Fruit fly (Drosophila melanogaster) whole organism, embryonic: ENCODE measurements around the gene mRpS11.

Experiments
- Asciz ChIP-seq: fragments of 200-800 bp; sonication (Bioruptor generic); optimal IDR thresholded peaks from 2 replicates; lab custom pipeline; 2017; ENCODE audit warnings: missing biosample characterization, mild to moderate bottlenecking, missing genetic modification characterization, missing genetic modification reagents
- Bdp1 ChIP-seq: fragments of 200-800 bp; sonication (Bioruptor generic); optimal IDR thresholded peaks from 3 replicates; lab custom pipeline; 2016; ENCODE audit warnings: missing biosample characterization, missing genetic modification characterization
- Blimp-1 ChIP-seq: fragments of 200-800 bp; sonication (Bioruptor generic); optimal IDR thresholded peaks from 3 replicates; lab custom pipeline; 2018; ENCODE audit warnings: missing biosample characterization, missing genetic modification characterization, mild to moderate bottlenecking, moderate library complexity, missing genetic modification reagents
- CG10209 ChIP-seq: fragments of 200-800 bp; sonication (Bioruptor generic); optimal IDR thresholded peaks from 3 replicates; lab custom pipeline; 2017; ENCODE audit warnings: missing biosample characterization, mild to moderate bottlenecking, missing genetic modification characterization, missing genetic modification reagents
- CG11723 ChIP-seq: fragments of 200-800 bp; sonication (Bioruptor generic); optimal IDR thresholded peaks from 2 replicates; lab custom pipeline; 2017; ENCODE audit warnings: missing biosample characterization, mild to moderate bottlenecking, missing genetic modification characterization
- CG12942 ChIP-seq: fragments of 200-800 bp; sonication (Bioruptor generic); optimal IDR thresholded peaks from 3 replicates; lab custom pipeline; 2016; ENCODE audit warnings: missing biosample characterization, missing genetic modification characterization
- CG13624 ChIP-seq: fragments of 200-800 bp; sonication (Bioruptor generic); optimal IDR thresholded peaks from 2 replicates; lab custom pipeline; 2016; ENCODE audit warnings: missing biosample characterization, missing genetic modification characterization
- CG15514 ChIP-seq: fragments of 200-800 bp; sonication (Bioruptor generic); optimal IDR thresholded peaks from 3 replicates; lab custom pipeline; 2017; ENCODE audit warnings: missing biosample characterization, missing genetic modification characterization, mild to moderate bottlenecking, moderate library complexity, missing genetic modification reagents
- CG1603 ChIP-seq: fragments of 200-800 bp; sonication (Bioruptor generic); optimal IDR thresholded peaks from 2 replicates; lab custom pipeline; 2019; ENCODE audit warnings: missing biosample characterization, mild to moderate bottlenecking, missing genetic modification characterization, moderate library complexity
- CG17568 ChIP-seq: fragments of 200-800 bp; sonication (Bioruptor generic); optimal IDR thresholded peaks from 2 replicates; lab custom pipeline; 2018; ENCODE audit warnings: missing biosample characterization, mild to moderate bottlenecking, missing genetic modification characterization, moderate library complexity
- CG17802 ChIP-seq: fragments of 200-800 bp; sonication (Bioruptor generic); optimal IDR thresholded peaks from 2 replicates; lab custom pipeline; 2018; ENCODE audit warnings: missing biosample characterization, mild to moderate bottlenecking, missing genetic modification characterization, moderate library complexity
- CG2199 ChIP-seq: fragments of 200-800 bp; sonication (Bioruptor generic); IDR thresholded peaks from 3 replicates; pipeline ENCODE4 v1.3.6; 2022; ENCODE audit warnings: missing biosample characterization, missing genetic modification characterization
- CG31365 ChIP-seq: fragments of 200-800 bp; sonication (Bioruptor generic); optimal IDR thresholded peaks from 2 replicates; lab custom pipeline; 2018; ENCODE audit warnings: missing biosample characterization, mild to moderate bottlenecking, missing genetic modification characterization
- CG33557 ChIP-seq: fragments of 200-800 bp; sonication (Bioruptor generic); optimal IDR thresholded peaks from 2 replicates; lab custom pipeline; 2019; ENCODE audit warnings: missing biosample characterization, mild to moderate bottlenecking, missing genetic modification characterization, moderate library complexity
- CG3838 ChIP-seq: fragments of 200-800 bp; sonication (Bioruptor generic); optimal IDR thresholded peaks from 3 replicates; lab custom pipeline; 2016; ENCODE audit warnings: missing biosample characterization, missing genetic modification characterization
- CG4854 ChIP-seq: fragments of 200-800 bp; sonication (Bioruptor generic); optimal IDR thresholded peaks from 2 replicates; lab custom pipeline; 2016; ENCODE audit warnings: missing biosample characterization, missing genetic modification characterization, inconsistent platforms
- CG5180 ChIP-seq: fragments of 200-800 bp; sonication (Bioruptor generic); optimal IDR thresholded peaks from 3 replicates; lab custom pipeline; 2017; ENCODE audit warnings: missing biosample characterization, missing genetic modification characterization, mild to moderate bottlenecking, moderate library complexity, missing genetic modification reagents
- CG6813 ChIP-seq: fragments of 200-800 bp; sonication (Bioruptor generic); optimal IDR thresholded peaks from 2 replicates; lab custom pipeline; 2017; ENCODE audit warnings: missing biosample characterization, missing genetic modification characterization, mild to moderate bottlenecking, moderate library complexity, missing genetic modification reagents
- CG7271 ChIP-seq: fragments of 200-800 bp; sonication (Bioruptor generic); optimal IDR thresholded peaks from 2 replicates; lab custom pipeline; 2018; ENCODE audit warnings: missing biosample characterization, mild to moderate bottlenecking, missing genetic modification characterization, moderate library complexity
- CG7963 ChIP-seq: fragments of 200-800 bp; sonication (Bioruptor generic); IDR thresholded peaks from 3 replicates; pipeline ENCODE4 v1.3.6; 2022; ENCODE audit warnings: missing biosample characterization, missing genetic modification characterization; ENCODE audit not compliant: partially characterized antibody
- Dad ChIP-seq: fragments of 200-800 bp; sonication (Bioruptor generic); optimal IDR thresholded peaks from 3 replicates; lab custom pipeline; 2016; ENCODE audit warnings: missing biosample characterization, missing genetic modification characterization
- Doc2 ChIP-seq: fragments of 200-800 bp; sonication (Bioruptor generic); IDR thresholded peaks from 2 replicates; pipeline ENCODE4 v1.3.6; 2022; ENCODE audit warnings: missing biosample characterization, missing genetic modification characterization
- Fer2 ChIP-seq: fragments of 200-800 bp; sonication (Bioruptor generic); optimal IDR thresholded peaks from 2 replicates; lab custom pipeline; 2018; ENCODE audit warnings: missing biosample characterization, mild to moderate bottlenecking, missing genetic modification characterization, moderate library complexity
- Fer3 ChIP-seq: fragments of 200-800 bp; sonication (Bioruptor generic); optimal IDR thresholded peaks from 2 replicates; lab custom pipeline; 2018; ENCODE audit warnings: missing biosample characterization, mild to moderate bottlenecking, missing genetic modification characterization, moderate library complexity
- Gug ChIP-seq: fragments of 200-800 bp; sonication (Bioruptor generic); IDR thresholded peaks from 4 replicates; pipeline ENCODE4 v1.3.6; 2022; ENCODE audit warnings: missing biosample characterization, missing genetic modification characterization
- Hr39 ChIP-seq: fragments of >200 bp; optimal IDR thresholded peaks from 2 replicates; lab custom pipeline; 2017
- Nf-YC ChIP-seq: fragments of 200-800 bp; optimal IDR thresholded peaks from 3 replicates; lab custom pipeline; 2019; ENCODE audit warnings: missing biosample characterization, mild to moderate bottlenecking, missing genetic modification characterization, moderate library complexity
- TFAM ChIP-seq: fragments of 200-800 bp; sonication (Bioruptor generic); optimal IDR thresholded peaks from 2 replicates; lab custom pipeline; 2017; ENCODE audit warnings: missing biosample characterization, missing genetic modification characterization, inconsistent platforms
- YL-1 ChIP-seq: fragments of 200-800 bp; sonication (Bioruptor generic); optimal IDR thresholded peaks from 3 replicates; lab custom pipeline; 2017; ENCODE audit warnings: missing biosample characterization, mild to moderate bottlenecking, missing genetic modification characterization
- ato ChIP-seq: fragments of 200-800 bp; sonication (Bioruptor generic); IDR thresholded peaks from 2 replicates; pipeline ENCODE4 v1.3.6; 2022; ENCODE audit warnings: missing biosample characterization, missing genetic modification characterization; ENCODE audit not compliant: partially characterized antibody
- danr ChIP-seq: fragments of 200-800 bp; sonication (Bioruptor generic); IDR thresholded peaks from 2 replicates; pipeline ENCODE4 v1.3.6; 2022; ENCODE audit warnings: missing biosample characterization, missing genetic modification characterization
- dimm ChIP-seq: fragments of 200-800 bp; sonication (Bioruptor generic); IDR thresholded peaks from 2 replicates; pipeline ENCODE4 v1.3.6; 2022; ENCODE audit warnings: missing biosample characterization, missing genetic modification characterization
- dmrt11E ChIP-seq: fragments of 200-800 bp; sonication (Bioruptor generic); optimal IDR thresholded peaks from 3 replicates; lab custom pipeline; 2018; ENCODE audit warnings: missing biosample characterization, mild to moderate bottlenecking, missing genetic modification characterization, moderate library complexity
- esg ChIP-seq: fragments of 200-800 bp; sonication (Bioruptor generic); conservative IDR thresholded peaks from 2 replicates; pipeline ENCODE4 v1.3.6; 2022; ENCODE audit warnings: missing biosample characterization, missing genetic modification characterization
- fru ChIP-seq: fragments of >200 bp; optimal IDR thresholded peaks from 2 replicates; lab custom pipeline; 2017
- fu2 ChIP-seq: fragments of 200-800 bp; sonication (Bioruptor generic); optimal IDR thresholded peaks from 2 replicates; lab custom pipeline; 2016; ENCODE audit warnings: missing biosample characterization, missing genetic modification characterization
- gce ChIP-seq: fragments of 200-800 bp; sonication (Bioruptor generic); IDR thresholded peaks from 3 replicates; pipeline ENCODE4 v1.3.6; 2022; ENCODE audit warnings: missing biosample characterization, missing genetic modification characterization
- hbn ChIP-seq: fragments of 200-800 bp; sonication (Bioruptor generic); IDR thresholded peaks from 2 replicates; pipeline ENCODE4 v1.3.6; 2022; ENCODE audit warnings: missing biosample characterization, missing genetic modification characterization; ENCODE audit not compliant: partially characterized antibody
- insv ChIP-seq, 2 experiments: fragments of 200-800 bp; sonication (Bioruptor generic); optimal IDR thresholded peaks; 3 replicates each; lab custom pipeline; 2016 to 2018; ENCODE audit warnings: missing biosample characterization in 2 of 2, missing genetic modification characterization in 2 of 2
- kay ChIP-seq: fragments of 200-800 bp; sonication (Bioruptor generic); optimal IDR thresholded peaks from 2 replicates; lab custom pipeline; 2016; ENCODE audit warnings: missing biosample characterization, missing genetic modification characterization
- maf-S ChIP-seq: fragments of 200-800 bp; sonication (Bioruptor generic); optimal IDR thresholded peaks from 2 replicates; lab custom pipeline; 2016; ENCODE audit warnings: missing biosample characterization, missing genetic modification characterization
- nau ChIP-seq: fragments of 200-800 bp; sonication (Bioruptor generic); optimal IDR thresholded peaks from 3 replicates; lab custom pipeline; 2017; ENCODE audit warnings: missing biosample characterization, mild to moderate bottlenecking, missing genetic modification characterization, missing genetic modification reagents
- odd ChIP-seq: fragments of 200-800 bp; sonication (Bioruptor generic); optimal IDR thresholded peaks from 2 replicates; lab custom pipeline; 2017; ENCODE audit warnings: missing biosample characterization, mild to moderate bottlenecking, missing genetic modification characterization
- repo ChIP-seq: fragments of 200-800 bp; sonication (Bioruptor generic); optimal IDR thresholded peaks from 2 replicates; lab custom pipeline; 2016; ENCODE audit warnings: missing biosample characterization, missing genetic modification characterization
- rib ChIP-seq: fragments of 200-800 bp; sonication (Bioruptor generic); IDR thresholded peaks from 2 replicates; pipeline ENCODE4 v1.3.6; 2022; ENCODE audit warnings: missing biosample characterization, missing genetic modification characterization
- sisA ChIP-seq: fragments of 200-800 bp; sonication (Bioruptor generic); IDR thresholded peaks from 2 replicates; pipeline ENCODE4 v1.3.6; 2022; ENCODE audit warnings: missing biosample characterization, missing genetic modification characterization
- slbo ChIP-seq: fragments of 200-800 bp; sonication (Bioruptor generic); IDR thresholded peaks from 2 replicates; pipeline ENCODE4 v1.3.6; 2022; ENCODE audit warnings: missing biosample characterization, missing genetic modification characterization
- tap ChIP-seq: fragments of 200-800 bp; optimal IDR thresholded peaks from 3 replicates; lab custom pipeline; 2019; ENCODE audit warnings: missing biosample characterization, mild to moderate bottlenecking, missing genetic modification characterization, moderate library complexity
- ttk ChIP-seq: fragments of 200-800 bp; sonication (Bioruptor generic); IDR thresholded peaks from 2 replicates; pipeline ENCODE4 v2.1.2; 2022; ENCODE audit warnings: missing biosample characterization, missing genetic modification characterization
- tx ChIP-seq: fragments of 200-800 bp; sonication (Bioruptor generic); optimal IDR thresholded peaks from 2 replicates; lab custom pipeline; 2016; ENCODE audit warnings: missing biosample characterization, missing genetic modification characterization

The mRpS11 gene

dm6 chr3R:17042838-17043569, 29.5 kb upstream of the mRpS11 start, which contains the start of the genes bdwf and Patr-1 (continued):
- TF ChIP-seq maf-S (GFP tag; lab: Kevin White, UChicago) (no peak), CG17568 (GFP tag; lab: Kevin White, UChicago) (no peak), Fer2 (tag; lab: Kevin White, UChicago) (no peak), dimm (GFP tag; lab: Robert Waterston, UW) (no peak), CG17802 (tag; lab: Kevin White, UChicago) (no peak), YL-1 (GFP tag; lab: Kevin White, UChicago) (peak; percentile 48), CG15514 (GFP tag; lab: Kevin White, UChicago) (peak; percentile 99), CG12942 (GFP tag; lab: Kevin White, UChicago) (no peak), rib (GFP tag; lab: Robert Waterston, UW) (no peak), CG2199 (GFP tag; lab: Robert Waterston, UW) (no peak), kay (GFP tag; lab: Kevin White, UChicago) (no peak), tx (GFP tag; lab: Kevin White, UChicago) (no peak), repo (GFP tag; lab: Kevin White, UChicago) (no peak), slbo (GFP tag; lab: Robert Waterston, UW) (no peak; the same call in 1 of the 2 replicates), CG4854 (GFP tag; lab: Kevin White, UChicago) (no peak), Blimp-1 (GFP tag; lab: Kevin White, UChicago) (no peak), Nf-YC (tag; lab: Kevin White, UChicago) (peak; percentile 2), ato (GFP tag; lab: Robert Waterston, UW) (peak; percentile 80; the same call in 1 of the 2 replicates), Bdp1 (no peak), esg (GFP tag; lab: Robert Waterston, UW) (no peak), Doc2 (no peak), nau (GFP tag; lab: Kevin White, UChicago) (no peak), CG31365 (tag; lab: Kevin White, UChicago) (no peak), CG7271 (no peak), Hr39 (no peak), CG6813 (GFP tag; lab: Kevin White, UChicago) (no peak), CG7963 (GFP tag; lab: Robert Waterston, UW) (peak; percentile 87), ttk (GFP tag; lab: Robert Waterston, UW) (no peak), Asciz (GFP tag; lab: Kevin White, UChicago) (no peak), TFAM (GFP tag; lab: Kevin White, UChicago) (no peak), dmrt11E (tag; lab: Kevin White, UChicago) (no peak), fu2 (GFP tag; lab: Kevin White, UChicago) (no peak), tap (tag; lab: Kevin White, UChicago) (no peak), Gug (GFP tag; lab: Robert Waterston, UW) (no peak; the same call in 3 of the 4 replicates), CG10209 (GFP tag; lab: Kevin White, UChicago) (no peak), CG5180 (GFP tag; lab: Kevin White, UChicago) (no peak), Fer3 (tag; lab: Kevin White, UChicago) (no peak), sisA (GFP tag; lab: Robert Waterston, UW) (no peak), hbn (peak; percentile 84), CG3838 (GFP tag; lab: Kevin White, UChicago) (no peak), danr (GFP tag; lab: Robert Waterston, UW) (no peak), fru (lab: Kevin White, UChicago) (no peak), CG1603 (peak; percentile 3), CG33557 (GFP tag; lab: Kevin White, UChicago) (no peak), CG11723 (no peak), Dad (GFP tag; lab: Kevin White, UChicago) (peak; percentile 9), insv (GFP tag; optimal IDR thresholded peaks at IDR 0.05; lab: Kevin White, UChicago) (no peak), odd (GFP tag; lab: Kevin White, UChicago) (no peak), CG13624 (GFP tag; lab: Kevin White, UChicago) (no peak), gce (no peak)
